Worm (Caenorhabditis elegans) whole organism, midembryonic: ENCODE results near the gene bre-5.

Experiments used
- T22C8.4 ChIP-seq: fragments of 200-800 bp; sonication (Bioruptor generic); IDR thresholded peaks from 2 replicates; pipeline ENCODE4 v1.3.6; 2022; ENCODE audit warnings: missing genetic modification characterization, missing compliant biosample characterization
- cog-1 ChIP-seq: sonication (generic microtip); optimal IDR thresholded peaks from 2 replicates; lab custom pipeline; 2016; ENCODE audit warnings: missing genetic modification characterization, missing compliant biosample characterization
- flt-1 ChIP-seq: fragments of 200-800 bp; sonication (Bioruptor generic); IDR thresholded peaks from 2 replicates; pipeline ENCODE4 v1.3.6; 2022; ENCODE audit warnings: missing genetic modification characterization, missing compliant biosample characterization
- klf-2 ChIP-seq: fragments of 200-800 bp; sonication (Bioruptor generic); conservative IDR thresholded peaks from 2 replicates; pipeline ENCODE4 v1.3.6; 2022; ENCODE audit warnings: missing genetic modification reagents, missing genetic modification characterization, missing compliant biosample characterization
- med-1 ChIP-seq: sonication (generic microtip); optimal IDR thresholded peaks from 2 replicates; lab custom pipeline; 2017; ENCODE audit warnings: missing genetic modification characterization, mild to moderate bottlenecking, missing compliant biosample characterization, antibody characterized with exemption, missing genetic modification reagents; ENCODE audit not compliant: insufficient read depth
- ref-1 ChIP-seq: fragments of 200-800 bp; sonication (Bioruptor generic); conservative IDR thresholded peaks from 2 replicates; pipeline ENCODE4 v1.3.6; 2022; ENCODE audit warnings: missing genetic modification reagents, missing genetic modification characterization, missing compliant biosample characterization
- tab-1 ChIP-seq: fragments of 200-800 bp; sonication (Bioruptor generic); IDR thresholded peaks from 2 replicates; pipeline ENCODE4 v1.3.6; 2022; ENCODE audit warnings: missing genetic modification characterization, missing compliant biosample characterization
- ztf-23 ChIP-seq: fragments of 200-800 bp; sonication (Bioruptor generic); IDR thresholded peaks from 2 replicates; pipeline ENCODE4 v1.3.6; 2022; ENCODE audit warnings: missing genetic modification reagents, missing genetic modification characterization, missing compliant biosample characterization
- ztf-29 ChIP-seq: fragments of 200-800 bp; sonication (Bioruptor generic); IDR thresholded peaks from 2 replicates; pipeline ENCODE4 v1.3.6; 2022; ENCODE audit warnings: missing genetic modification reagents, missing genetic modification characterization, missing compliant biosample characterization

Gene bre-5

DNA sequence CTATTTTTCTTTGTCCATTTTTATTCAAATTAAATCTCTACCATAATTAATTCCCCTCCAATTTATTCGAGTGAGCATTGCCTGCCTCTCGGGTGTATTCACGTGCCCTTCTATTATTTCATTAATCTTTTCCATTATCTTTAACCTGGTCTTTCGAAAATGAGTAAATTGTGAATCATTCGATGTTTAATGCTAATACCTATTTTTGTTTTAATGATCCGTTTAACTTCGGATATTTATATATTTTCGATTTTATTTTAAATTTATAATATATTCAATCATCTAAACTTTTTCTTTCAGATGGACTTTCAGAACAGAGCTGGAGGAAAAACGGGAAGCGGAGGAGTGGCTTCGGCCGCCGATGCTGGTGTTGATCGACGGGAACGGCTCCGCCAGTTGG lies 33.2 kb upstream of the bre-5 start, which contains the start of gene repo-1:
TSS of gene repo-1 (plus strand) at position 301 of the 400 bp plus-strand sequence.
- TF ChIP-seq ref-1 (GFP tag; lab: Robert Waterston, UW), result no peak
- TF ChIP-seq med-1, result no peak
- TF ChIP-seq T22C8.4, result no peak

DNA sequence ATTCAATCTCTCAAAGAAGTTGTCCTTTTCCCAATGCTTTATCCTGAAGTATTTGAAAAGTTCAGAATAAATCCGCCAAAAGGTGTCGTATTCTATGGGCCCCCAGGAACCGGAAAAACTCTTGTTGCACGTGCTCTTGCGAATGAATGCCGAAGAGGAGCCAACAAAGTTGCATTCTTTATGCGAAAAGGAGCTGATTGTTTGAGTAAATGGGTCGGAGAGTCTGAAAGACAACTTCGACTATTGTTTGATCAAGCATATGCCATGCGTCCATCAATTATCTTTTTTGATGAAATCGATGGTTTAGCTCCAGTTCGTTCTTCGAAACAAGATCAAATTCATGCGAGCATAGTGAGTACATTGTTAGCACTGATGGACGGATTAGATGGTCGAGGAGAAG lies 29.8 kb upstream of the bre-5 start:
- TF ChIP-seq ref-1 (GFP tag; lab: Robert Waterston, UW), result no peak
- TF ChIP-seq cog-1, result no peak
- TF ChIP-seq ztf-29, result no peak

DNA sequence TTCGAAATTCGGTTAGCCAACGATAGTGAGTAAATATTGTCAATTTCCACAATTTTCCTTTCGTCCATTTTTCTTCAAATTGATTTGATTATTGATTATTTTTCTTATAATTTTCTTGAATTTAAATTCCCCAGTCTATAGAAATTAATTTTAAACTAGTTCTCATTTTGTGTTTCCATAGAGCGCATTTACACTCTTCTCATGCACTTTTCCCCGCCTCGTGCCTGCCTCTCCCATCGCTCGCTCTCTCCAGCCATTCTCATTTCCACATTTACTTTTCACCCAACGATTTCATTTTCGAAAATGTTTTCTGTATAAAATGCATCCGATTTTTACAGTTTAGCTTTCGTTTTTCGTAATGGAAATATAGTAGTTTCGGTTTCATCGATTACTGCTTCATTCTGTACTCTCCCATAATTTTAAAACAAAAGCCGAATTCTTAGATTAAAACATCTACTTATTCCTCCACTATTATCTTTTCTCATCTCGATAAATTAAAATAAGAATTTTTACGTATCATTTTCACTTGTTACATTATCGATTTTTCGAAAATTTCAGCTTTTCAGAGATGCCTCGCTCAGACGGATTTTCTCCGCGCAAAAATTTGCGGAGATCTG lies 28.0 kb upstream of the bre-5 start, which contains the start of gene lex-1:
TSS of gene lex-1 (plus strand) at position 567 of the 617 bp plus-strand sequence.
- TF ChIP-seq ztf-23 (GFP tag; lab: Robert Waterston, UW), result no peak
- TF ChIP-seq ref-1 (GFP tag; lab: Robert Waterston, UW), result no peak
- TF ChIP-seq klf-2 (GFP tag; lab: Robert Waterston, UW), result no peak
- TF ChIP-seq cog-1, result no peak
- no peak for TF ChIP-seq T22C8.4
- TF ChIP-seq ztf-29, result no peak
- TF ChIP-seq tab-1 (GFP tag; lab: Robert Waterston, UW), result no peak
- no peak for TF ChIP-seq flt-1 (GFP tag; lab: Robert Waterston, UW)
- TF ChIP-seq med-1, result no peak

DNA sequence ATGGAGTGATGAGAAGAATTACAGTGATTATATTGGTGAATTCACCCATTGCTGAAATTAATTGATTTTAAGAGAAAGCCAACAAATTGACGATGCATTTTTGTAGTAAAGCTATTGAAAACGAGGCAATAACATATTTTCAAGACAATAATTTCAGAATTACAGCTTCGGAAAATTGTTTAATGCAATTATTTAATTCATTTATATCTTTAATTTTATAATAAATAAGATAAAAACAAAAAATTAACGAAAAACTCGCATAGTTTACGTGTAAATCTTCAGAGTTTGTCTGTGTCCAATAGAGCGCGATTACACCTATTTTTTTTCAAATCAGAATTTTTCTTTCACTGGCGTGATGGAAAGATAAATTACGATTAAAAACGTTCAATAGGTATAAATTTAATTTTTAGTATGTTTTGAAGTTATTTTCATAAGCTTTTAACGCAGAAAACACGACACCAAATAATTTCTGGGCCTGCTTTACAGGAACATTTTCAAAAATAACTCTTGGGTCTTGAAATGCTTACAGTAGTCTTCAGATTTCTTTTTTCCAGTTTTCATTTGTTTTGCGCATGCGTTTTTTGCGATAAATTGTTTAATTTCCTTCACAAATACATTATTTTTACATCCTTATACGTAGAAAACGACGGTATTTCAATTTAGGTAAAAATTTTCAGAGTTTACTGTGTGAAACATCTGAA lies 27.2 kb upstream of the bre-5 start, which contains the start of gene tmed-1:
TSS of gene tmed-1 (minus strand) at position 51 of the 701 bp plus-strand sequence.
- TF ChIP-seq cog-1 (no peak), ref-1 (GFP tag; lab: Robert Waterston, UW) (no peak), flt-1 (GFP tag; lab: Robert Waterston, UW) (no peak), T22C8.4 (no peak), ztf-29 (no peak), tab-1 (GFP tag; lab: Robert Waterston, UW) (no peak), klf-2 (GFP tag; lab: Robert Waterston, UW) (no peak), ztf-23 (GFP tag; lab: Robert Waterston, UW) (no peak), med-1 (no peak)

DNA sequence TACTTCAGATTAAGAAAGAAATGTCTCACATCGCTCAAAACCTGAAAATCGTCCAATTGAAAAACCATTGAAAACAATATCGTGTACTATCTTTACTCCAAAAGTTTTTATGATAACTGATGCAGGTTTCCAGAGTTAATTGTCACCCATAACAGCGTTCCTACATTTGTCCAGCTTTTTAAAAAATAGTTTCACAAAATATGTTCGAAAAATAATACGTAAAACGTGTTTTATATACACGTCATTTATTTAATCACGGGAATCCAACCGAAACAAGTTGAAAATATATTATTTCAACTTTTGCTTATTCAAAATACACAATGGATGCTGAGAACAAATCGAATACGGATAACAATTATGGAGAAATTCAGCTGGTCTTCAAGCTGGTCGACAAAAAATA lies 24.5 kb upstream of the bre-5 start, which contains the start of gene K08E4.7:
TSS of gene K08E4.7 (plus strand) at position 301 of the 400 bp plus-strand sequence.
- no peak for TF ChIP-seq ztf-29
- TF ChIP-seq klf-2 (GFP tag; lab: Robert Waterston, UW), result no peak
- no peak for TF ChIP-seq ztf-23 (GFP tag; lab: Robert Waterston, UW)
- no peak for TF ChIP-seq med-1
- no peak for TF ChIP-seq ref-1 (GFP tag; lab: Robert Waterston, UW)
- TF ChIP-seq flt-1 (GFP tag; lab: Robert Waterston, UW), result no peak
- no peak for TF ChIP-seq T22C8.4
- TF ChIP-seq cog-1, result no peak
- no peak for TF ChIP-seq tab-1 (GFP tag; lab: Robert Waterston, UW)

DNA sequence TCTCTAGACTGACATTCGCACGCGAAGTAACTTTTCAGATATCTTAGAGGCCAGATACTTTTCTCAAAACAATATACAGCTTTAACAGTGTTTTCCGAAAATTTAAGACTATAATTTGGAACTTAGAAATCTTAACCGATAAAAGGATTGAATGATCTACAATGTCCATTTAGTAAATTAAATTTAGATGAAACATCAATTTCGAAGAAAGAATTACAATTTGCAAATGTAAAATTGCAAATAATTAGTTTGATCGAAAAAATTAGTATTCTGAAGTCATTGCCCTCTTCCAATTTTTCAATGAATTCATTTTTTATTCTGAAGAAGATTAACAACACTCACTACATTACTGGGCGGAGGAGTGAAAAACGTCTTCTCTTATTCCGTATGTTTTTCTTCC lies 17.6 kb upstream of the bre-5 start, which contains the start of gene bath-37:
TSS of gene bath-37 (plus strand) at position 301 of the 400 bp plus-strand sequence.
- TF ChIP-seq ref-1 (GFP tag; lab: Robert Waterston, UW), result no peak
- no peak for TF ChIP-seq ztf-29
- no peak for TF ChIP-seq ztf-23 (GFP tag; lab: Robert Waterston, UW)
- TF ChIP-seq T22C8.4, result no peak
- no peak for TF ChIP-seq klf-2 (GFP tag; lab: Robert Waterston, UW)
- no peak for TF ChIP-seq cog-1
- TF ChIP-seq med-1, result no peak
- no peak for TF ChIP-seq tab-1 (GFP tag; lab: Robert Waterston, UW)
- no peak for TF ChIP-seq flt-1 (GFP tag; lab: Robert Waterston, UW)

DNA sequence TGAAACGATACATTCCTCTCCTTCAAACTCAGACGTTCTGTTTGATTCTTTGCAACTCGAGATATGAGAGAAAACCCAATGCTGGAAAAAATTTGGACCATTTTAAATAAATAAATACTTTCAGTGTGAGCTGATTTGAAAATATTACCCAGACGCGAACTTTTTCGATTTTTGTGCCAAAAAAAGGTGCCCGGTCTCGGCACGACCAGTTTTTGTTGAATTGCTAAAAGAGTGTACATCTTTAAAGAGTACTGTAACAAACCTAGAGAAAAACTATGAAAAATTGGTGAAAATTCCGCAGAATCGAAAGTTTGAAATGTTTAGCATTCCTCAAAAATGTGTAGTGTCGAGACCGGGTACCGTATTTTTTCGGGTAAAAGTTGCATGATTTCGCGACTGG lies 10.2 kb upstream of the bre-5 start, which contains the start of gene K08E4.8:
TSS of gene K08E4.8 (minus strand) at position 101 of the 400 bp plus-strand sequence.
- TF ChIP-seq ztf-29 (no peak), ztf-23 (GFP tag; lab: Robert Waterston, UW) (no peak), med-1 (no peak), klf-2 (GFP tag; lab: Robert Waterston, UW) (no peak), cog-1 (no peak), flt-1 (GFP tag; lab: Robert Waterston, UW) (no peak), T22C8.4 (no peak), tab-1 (GFP tag; lab: Robert Waterston, UW) (no peak), ref-1 (GFP tag; lab: Robert Waterston, UW) (no peak)

DNA sequence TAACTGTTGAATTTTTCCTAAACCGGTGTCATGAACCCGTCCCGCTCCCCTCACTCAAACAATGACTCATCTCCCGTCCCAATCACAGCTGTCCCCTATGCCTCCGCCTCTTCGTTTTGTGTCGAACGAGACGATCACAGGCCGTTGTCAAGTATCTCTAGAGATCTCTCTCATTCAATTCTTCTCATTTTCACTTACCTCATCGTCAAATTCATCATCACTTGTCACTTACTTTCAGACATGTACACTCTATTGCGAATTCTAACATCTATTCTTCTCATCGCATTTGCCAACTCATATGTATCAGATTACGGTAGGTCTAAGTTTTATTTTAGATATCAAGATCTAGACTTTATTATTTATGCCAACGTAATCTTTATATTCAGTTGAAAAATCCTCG lies 6.5 kb upstream of the bre-5 start, which contains the start of gene K08E4.3:
TSS of gene K08E4.3 (plus strand) at position 235 of the 400 bp plus-strand sequence.
- no peak for TF ChIP-seq ztf-29
- no peak for TF ChIP-seq cog-1
- TF ChIP-seq klf-2 (GFP tag; lab: Robert Waterston, UW), result no peak
- TF ChIP-seq med-1, result no peak
- TF ChIP-seq ztf-23 (GFP tag; lab: Robert Waterston, UW), result no peak
- TF ChIP-seq tab-1 (GFP tag; lab: Robert Waterston, UW), result no peak
- TF ChIP-seq ref-1 (GFP tag; lab: Robert Waterston, UW), result no peak

DNA sequence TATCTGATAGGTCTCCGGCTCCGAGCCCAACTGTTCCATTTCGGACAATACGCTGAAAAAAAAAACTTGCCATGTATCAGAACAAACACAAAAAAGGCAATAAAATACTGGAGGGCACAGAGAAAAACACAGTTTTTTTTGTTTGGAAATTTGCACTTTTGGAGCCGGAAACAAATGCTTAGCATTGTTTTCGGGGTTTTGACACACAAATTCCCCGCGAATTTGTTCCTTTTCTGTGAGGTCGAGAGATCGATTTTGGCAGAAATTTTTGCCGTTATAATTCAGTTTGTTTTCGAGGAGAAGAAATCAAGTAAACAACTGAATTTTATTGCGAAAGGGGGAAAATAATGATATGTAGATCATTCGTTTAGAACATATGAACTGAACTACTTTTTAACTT lies 5.6 kb upstream of the bre-5 start, which contains the start of gene K08E4.2:
TSS of gene K08E4.2 (minus strand) at position 54 of the 400 bp plus-strand sequence.
- no peak for TF ChIP-seq med-1
- no peak for TF ChIP-seq ztf-23 (GFP tag; lab: Robert Waterston, UW)
- no peak for TF ChIP-seq klf-2 (GFP tag; lab: Robert Waterston, UW)
- TF ChIP-seq T22C8.4, result no peak
- TF ChIP-seq ztf-29, result no peak
- no peak for TF ChIP-seq tab-1 (GFP tag; lab: Robert Waterston, UW)

DNA sequence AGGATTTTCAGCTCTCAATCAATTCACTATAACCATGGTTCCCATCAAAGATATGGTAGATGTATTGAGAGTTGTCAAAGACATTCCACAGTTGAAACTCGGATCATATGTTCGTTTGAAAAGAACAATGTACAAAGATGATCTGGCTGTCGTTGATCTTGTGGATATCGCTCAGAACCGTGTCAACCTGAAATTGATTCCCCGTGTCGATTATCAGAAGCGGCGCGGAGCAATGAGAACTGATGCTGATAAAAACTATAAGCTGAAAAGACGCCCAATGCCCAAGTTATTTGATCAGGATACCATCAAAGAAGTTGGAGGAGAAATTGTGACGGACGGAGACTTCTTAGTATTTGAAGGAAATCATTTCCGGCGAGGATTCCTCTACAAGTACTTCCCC lies 1.4 kb upstream of the bre-5 start:
- TF ChIP-seq ztf-29 (no peak), ztf-23 (GFP tag; lab: Robert Waterston, UW) (no peak), cog-1 (no peak), T22C8.4 (no peak), flt-1 (GFP tag; lab: Robert Waterston, UW) (no peak), klf-2 (GFP tag; lab: Robert Waterston, UW) (no peak), med-1 (no peak), ref-1 (GFP tag; lab: Robert Waterston, UW) (no peak), tab-1 (GFP tag; lab: Robert Waterston, UW) (no peak)
